Worm (Caenorhabditis elegans): ENCODE results near the gene F13A7.12.
A peak's percentile ranks its signal among the peaks of the same experiment; 100 is the strongest.

The F13A7.12 gene

ce11 chrV:16350775-16351378, 45.0 kb upstream of the F13A7.12 start (continued):
- TF ChIP-seq efl-1 (optimal IDR thresholded peaks at IDR 0.05) (peak; percentile 42 to 43), efl-1 (GFP tag; optimal IDR thresholded peaks at IDR 0.05 in 1 of 2) (peak; percentile 30 to 89), jun-1 (tag; optimal IDR thresholded peaks at IDR 0.05) (peak; percentile 25), nhr-85 (tag) (peak; percentile 40), snpc-4 (tag; optimal IDR thresholded peaks at IDR 0.05) (peak; percentile 28), pag-3 (tag; optimal IDR thresholded peaks at IDR 0.05; ENCODE audit: borderline replicate concordance, insufficient read depth) (no peak), ceh-82 (tag; optimal IDR thresholded peaks at IDR 0.05) (peak in 2 of 3 experiments; percentile 7 to 72), blmp-1 (tag; optimal IDR thresholded peaks at IDR 0.05) (no peak), ztf-11 (tag; optimal IDR thresholded peaks at IDR 0.05) (no peak), unc-86 (tag; optimal IDR thresholded peaks at IDR 0.05) (peak; percentile 39), nhr-28 (tag; optimal IDR thresholded peaks at IDR 0.05) (no peak), nhr-84 (tag; optimal IDR thresholded peaks at IDR 0.05) (no peak), mep-1 (tag; optimal IDR thresholded peaks at IDR 0.05) (peak; percentile 23), mef-2 (tag; optimal IDR thresholded peaks at IDR 0.05) (no peak), elt-2 (tag; optimal IDR thresholded peaks at IDR 0.05) (peak; percentile 39), zip-4 (GFP tag; optimal IDR thresholded peaks at IDR 0.05) (no peak), rnt-1 (tag; optimal IDR thresholded peaks at IDR 0.05) (peak; percentile 87), skn-1 (tag; optimal IDR thresholded peaks at IDR 0.05) (no peak), C04F5.9 (tag; optimal IDR thresholded peaks at IDR 0.05) (no peak), unc-62 (GFP tag; optimal IDR thresholded peaks at IDR 0.05) (no peak), sup-37 (GFP tag; optimal IDR thresholded peaks at IDR 0.05) (no peak), ztf-4 (tag; optimal IDR thresholded peaks at IDR 0.05) (no peak), nhr-77 (tag; optimal IDR thresholded peaks at IDR 0.05) (no peak), nhr-20 (tag; optimal IDR thresholded peaks at IDR 0.05) (peak; percentile 57), efl-3 (GFP tag; optimal IDR thresholded peaks at IDR 0.05) (no peak), zag-1 (tag; optimal IDR thresholded peaks at IDR 0.05) (no peak), nhr-11 (tag; optimal IDR thresholded peaks at IDR 0.05) (no peak), hlh-17 (GFP tag; optimal IDR thresholded peaks at IDR 0.05; ENCODE audit: borderline replicate concordance) (no peak), nhr-71 (tag; optimal IDR thresholded peaks at IDR 0.05) (peak; percentile 69), swsn-7 (tag; optimal IDR thresholded peaks at IDR 0.05) (peak; percentile 60), ceh-8 (GFP tag; optimal IDR thresholded peaks at IDR 0.05) (no peak), fkh-8 (tag; optimal IDR thresholded peaks at IDR 0.05) (peak; percentile 87), mab-9 (GFP tag; IDR thresholded peaks at IDR 0.05) (no peak), fkh-10 (GFP tag; optimal IDR thresholded peaks at IDR 0.05) (peak; percentile 6), vab-15 (tag; optimal IDR thresholded peaks at IDR 0.05) (no peak), aly-2 (tag; optimal IDR thresholded peaks at IDR 0.05) (no peak), xbp-1 (tag; optimal IDR thresholded peaks at IDR 0.05) (peak; percentile 11), lsy-2 (tag; optimal IDR thresholded peaks at IDR 0.05) (peak in 1 of 2 experiments; percentile 55), alr-1 (tag; optimal IDR thresholded peaks at IDR 0.05; ENCODE audit: borderline replicate concordance) (no peak), hlh-4 (tag; optimal IDR thresholded peaks at IDR 0.05) (no peak)

DNA sequence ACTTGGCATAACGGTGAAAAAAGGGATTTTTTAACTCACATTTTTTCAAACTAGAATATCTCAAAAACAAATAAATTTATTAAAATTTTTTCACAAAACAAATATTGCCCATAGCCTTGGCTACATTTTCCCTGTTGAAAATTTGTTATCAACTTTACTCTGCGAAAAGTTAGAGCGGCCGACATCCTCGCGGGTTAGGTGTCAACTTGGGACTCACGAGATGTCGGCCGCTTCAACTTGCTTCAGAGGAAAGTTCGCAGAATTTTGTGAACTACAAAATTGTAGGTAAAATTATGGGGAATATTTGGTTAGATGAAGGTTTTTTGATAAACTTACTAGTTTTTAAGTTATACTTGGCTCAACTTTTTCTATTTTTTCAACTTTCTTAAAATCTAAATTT, 44.1 kb upstream of the F13A7.12 start:
- TF ChIP-seq swsn-7 (tag; optimal IDR thresholded peaks at IDR 0.05) (no peak), snpc-4 (tag; optimal IDR thresholded peaks at IDR 0.05) (peak; percentile 85)

ce11 chrV:16352282-16352681, 43.6 kb upstream of the F13A7.12 start:
- TF ChIP-seq lin-39 (tag; optimal IDR thresholded peaks at IDR 0.05) (peak; percentile 14), dpl-1 (GFP tag; optimal IDR thresholded peaks at IDR 0.05) (peak in 1 of 3 experiments; percentile 13), tbx-2 (tag; optimal IDR thresholded peaks at IDR 0.05) (no peak), snu-23 (GFP tag; optimal IDR thresholded peaks at IDR 0.05) (peak; percentile 34), lin-35 (GFP tag; optimal IDR thresholded peaks at IDR 0.05) (peak in 1 of 2 experiments; percentile 61), rnt-1 (tag; optimal IDR thresholded peaks at IDR 0.05) (peak; percentile 67), nhr-19 (GFP tag; conservative IDR thresholded peaks at IDR 0.05) (0 out of 2 replicates have a peak, but pooled peaks have one; percentile 28), skn-1 (tag; optimal IDR thresholded peaks at IDR 0.05) (peak; percentile 28), aha-1 (tag; optimal IDR thresholded peaks at IDR 0.05) (no peak), mdl-1 (tag; optimal IDR thresholded peaks at IDR 0.05) (peak in 1 of 2 experiments; percentile 50), dsc-1 (tag; optimal IDR thresholded peaks at IDR 0.05) (peak; percentile 51), pax-3 (tag; optimal IDR thresholded peaks at IDR 0.05) (no peak), nhr-71 (tag; optimal IDR thresholded peaks at IDR 0.05) (peak; percentile 58), mep-1 (tag; optimal IDR thresholded peaks at IDR 0.05) (peak; percentile 39), lsy-2 (tag; optimal IDR thresholded peaks at IDR 0.05) (peak in 1 of 2 experiments; percentile 44), hlh-4 (tag; optimal IDR thresholded peaks at IDR 0.05) (no peak), nhr-85 (tag) (peak; percentile 36), efl-1 (optimal IDR thresholded peaks at IDR 0.05) (peak; percentile 15 to 25), efl-1 (GFP tag; optimal IDR thresholded peaks at IDR 0.05 in 1 of 2) (peak; percentile 9 to 90)

Measured in whole organism, L1 larva.